Worm (Caenorhabditis elegans) whole organism, mixed stage, embryonic: ENCODE measurements around the gene F25H9.6.
A peak's percentile ranks its signal among the peaks of the same experiment; 100 is the strongest.

Experiments
- M03D4.4 ChIP-seq: sonication (generic microtip); optimal IDR thresholded peaks from 2 replicates; lab custom pipeline; 2017; ENCODE audit warnings: mild to moderate bottlenecking, missing genetic modification characterization, missing compliant biosample characterization
- bed-3 ChIP-seq: fragments of 200-800 bp; sonication (Bioruptor generic); optimal IDR thresholded peaks from 3 replicates; lab custom pipeline; 2018; ENCODE audit warnings: mild to moderate bottlenecking, missing genetic modification characterization, moderate library complexity, missing compliant biosample characterization
- blmp-1 ChIP-seq: fragments of 150-350 bp; optimal IDR thresholded peaks from 2 replicates; lab custom pipeline; 2014; ENCODE audit warnings: missing biosample characterization, missing genetic modification characterization
- ceh-39 ChIP-seq: fragments of 150-350 bp; optimal IDR thresholded peaks from 2 replicates; lab custom pipeline; 2014; ENCODE audit warnings: missing biosample characterization, missing genetic modification characterization
- ceh-43 ChIP-seq: fragments of 200-800 bp; sonication (Bioruptor generic); optimal IDR thresholded peaks from 2 replicates; lab custom pipeline; 2018; ENCODE audit warnings: mild to moderate bottlenecking, missing genetic modification characterization, moderate library complexity, missing compliant biosample characterization
- ceh-83 ChIP-seq: fragments of 200-800 bp; sonication (Bioruptor generic); optimal IDR thresholded peaks from 2 replicates; lab custom pipeline; 2018; ENCODE audit warnings: mild to moderate bottlenecking, missing genetic modification characterization, missing compliant biosample characterization
- ces-1 ChIP-seq: fragments of 150-350 bp; optimal IDR thresholded peaks from 2 replicates; lab custom pipeline; 2014; ENCODE audit warnings: missing biosample characterization, missing genetic modification reagents, missing genetic modification characterization
- cnd-1 ChIP-seq: fragments of 200-800 bp; sonication (Bioruptor generic); optimal IDR thresholded peaks from 2 replicates; lab custom pipeline; 2018; ENCODE audit warnings: mild to moderate bottlenecking, missing genetic modification characterization, missing compliant biosample characterization
- drap-1 ChIP-seq: fragments of 200-800 bp; sonication (Bioruptor generic); optimal IDR thresholded peaks from 3 replicates; lab custom pipeline; 2018; ENCODE audit warnings: mild to moderate bottlenecking, missing genetic modification characterization, missing compliant biosample characterization
- elt-1 ChIP-seq: sonication (generic microtip); optimal IDR thresholded peaks from 2 replicates; lab custom pipeline; 2017; ENCODE audit warnings: missing genetic modification characterization, mild to moderate bottlenecking, missing compliant biosample characterization, antibody characterized with exemption, moderate library complexity, borderline replicate concordance; ENCODE audit not compliant: insufficient read depth
- elt-3 ChIP-seq: fragments of 150-350 bp; optimal IDR thresholded peaks from 2 replicates; lab custom pipeline; 2014; ENCODE audit warnings: missing biosample characterization, missing genetic modification characterization
- flh-1 ChIP-seq: fragments of 200-800 bp; sonication (Bioruptor generic); optimal IDR thresholded peaks from 2 replicates; lab custom pipeline; 2018; ENCODE audit warnings: mild to moderate bottlenecking, missing genetic modification characterization, moderate library complexity, missing compliant biosample characterization
- ham-2 ChIP-seq: fragments of 200-800 bp; sonication (Bioruptor generic); optimal IDR thresholded peaks from 2 replicates; lab custom pipeline; 2018; ENCODE audit warnings: mild to moderate bottlenecking, missing genetic modification characterization, missing compliant biosample characterization
- hlh-1 ChIP-seq: fragments of 150-350 bp; optimal IDR thresholded peaks from 2 replicates; lab custom pipeline; 2014; ENCODE audit warnings: missing biosample characterization, missing genetic modification reagents, missing genetic modification characterization
- lin-13 ChIP-seq: fragments of 150-350 bp; optimal IDR thresholded peaks from 2 replicates; lab custom pipeline; 2014; ENCODE audit warnings: missing biosample characterization, missing genetic modification characterization
- lsy-2 ChIP-seq: fragments of 150-350 bp; optimal IDR thresholded peaks from 2 replicates; lab custom pipeline; 2014; ENCODE audit warnings: missing biosample characterization, missing genetic modification characterization
- mab-5 ChIP-seq: fragments of 150-350 bp; optimal IDR thresholded peaks from 2 replicates; lab custom pipeline; 2014; ENCODE audit warnings: missing biosample characterization, missing genetic modification characterization
- mep-1 ChIP-seq: fragments of 150-350 bp; optimal IDR thresholded peaks from 2 replicates; lab custom pipeline; 2017; ENCODE audit warnings: missing biosample characterization, missing genetic modification reagents, missing genetic modification characterization, inconsistent platforms
- mls-2 ChIP-seq: sonication (generic microtip); optimal IDR thresholded peaks from 2 replicates; lab custom pipeline; 2016; ENCODE audit warnings: mild to moderate bottlenecking, missing genetic modification characterization, moderate library complexity, missing compliant biosample characterization
- nhr-12 ChIP-seq: fragments of 150-350 bp; optimal IDR thresholded peaks from 2 replicates; lab custom pipeline; 2014; ENCODE audit warnings: missing biosample characterization, missing genetic modification characterization
- nhr-2 ChIP-seq: fragments of 150-350 bp; optimal IDR thresholded peaks from 2 replicates; lab custom pipeline; 2014; ENCODE audit warnings: missing biosample characterization, missing genetic modification characterization
- nhr-237 ChIP-seq: fragments of 150-350 bp; optimal IDR thresholded peaks from 2 replicates; lab custom pipeline; 2014; ENCODE audit warnings: missing biosample characterization, missing genetic modification characterization
- nhr-28 ChIP-seq: fragments of 150-350 bp; optimal IDR thresholded peaks from 2 replicates; lab custom pipeline; 2014; ENCODE audit warnings: missing biosample characterization, missing genetic modification characterization
- nhr-76 ChIP-seq: sonication (generic microtip); optimal IDR thresholded peaks from 2 replicates; lab custom pipeline; 2017; ENCODE audit warnings: missing biosample characterization, missing genetic modification characterization
- pha-4 ChIP-seq: fragments of 150-350 bp; optimal IDR thresholded peaks from 2 replicates; lab custom pipeline; 2018; ENCODE audit warnings: missing biosample characterization, missing genetic modification reagents, missing genetic modification characterization
- sem-2 ChIP-seq: fragments of 200-800 bp; sonication (Bioruptor generic); optimal IDR thresholded peaks from 2 replicates; lab custom pipeline; 2018; ENCODE audit warnings: mild to moderate bottlenecking, missing genetic modification characterization, missing compliant biosample characterization
- snpc-4 ChIP-seq: fragments of 150-350 bp; optimal IDR thresholded peaks from 2 replicates; lab custom pipeline; 2014; ENCODE audit warnings: missing biosample characterization, missing genetic modification characterization
- sptf-1 ChIP-seq: sonication (generic microtip); optimal IDR thresholded peaks from 2 replicates; lab custom pipeline; 2017; ENCODE audit warnings: mild to moderate bottlenecking, missing genetic modification characterization, moderate library complexity, missing compliant biosample characterization
- tbx-8 ChIP-seq: fragments of 200-800 bp; sonication (Bioruptor generic); optimal IDR thresholded peaks from 2 replicates; lab custom pipeline; 2018; ENCODE audit warnings: mild to moderate bottlenecking, missing genetic modification characterization, moderate library complexity, missing compliant biosample characterization
- unc-62 ChIP-seq: fragments of 150-350 bp; optimal IDR thresholded peaks from 2 replicates; lab custom pipeline; 2014; ENCODE audit warnings: missing biosample characterization, missing genetic modification reagents, missing genetic modification characterization
- zip-8 ChIP-seq: fragments of 150-350 bp; optimal IDR thresholded peaks from 2 replicates; lab custom pipeline; 2014; ENCODE audit warnings: missing biosample characterization, missing genetic modification characterization
- ztf-11 ChIP-seq: fragments of 150-350 bp; optimal IDR thresholded peaks from 2 replicates; lab custom pipeline; 2014; ENCODE audit warnings: missing biosample characterization, missing genetic modification characterization

F25H9.6 gene

DNA sequence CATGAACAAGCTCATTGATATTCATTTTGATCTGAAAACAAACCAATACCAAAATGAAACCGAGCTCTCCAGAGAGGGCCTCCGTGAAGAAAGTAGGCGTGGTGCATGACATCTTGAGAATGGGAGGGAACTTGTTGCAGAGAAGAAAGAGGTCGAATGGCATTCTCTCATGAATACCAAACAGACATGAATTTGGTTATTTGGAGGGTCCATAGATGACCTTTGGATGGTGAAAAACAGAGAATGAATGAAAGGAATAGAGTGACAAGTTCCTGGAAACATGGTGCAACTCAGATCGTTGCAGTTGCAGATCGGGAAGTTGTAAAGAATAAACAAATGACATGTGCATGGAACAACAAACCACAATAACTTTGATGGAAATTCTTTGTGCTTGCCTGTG lies 8.2 kb upstream of the F25H9.6 start, which contains the start of gene T10G3.8:
Gene T10G3.8 (minus strand): TSS at position 101 of the 400 bp plus-strand sequence.
- TF ChIP-seq blmp-1 (tag; lab: Kevin White, UChicago) (no peak), nhr-2 (tag; lab: Kevin White, UChicago) (no peak), tbx-8 (GFP tag; lab: Kevin White, UChicago) (no peak)

DNA sequence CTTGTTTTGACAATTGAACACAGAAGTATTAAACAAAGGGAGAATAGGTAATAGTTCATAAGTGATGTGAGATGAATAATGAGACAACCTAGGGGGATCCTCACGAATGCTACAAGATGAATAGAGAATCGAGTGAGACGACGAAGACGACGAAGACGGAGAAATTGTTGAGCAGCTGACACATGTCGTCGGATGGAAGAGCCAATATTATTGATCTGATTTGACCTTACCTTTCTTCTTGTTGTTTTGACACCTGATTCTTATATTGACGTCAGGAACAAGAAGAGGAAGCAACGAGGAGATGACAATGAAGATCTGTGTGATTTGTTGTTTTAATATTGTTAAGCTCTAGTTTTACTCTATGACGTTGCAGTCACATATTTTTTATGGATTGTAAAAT lies 5.3 kb upstream of the F25H9.6 start, which contains the start of gene T10G3.1:
Gene T10G3.1 (minus strand): TSS at position 213 of the 400 bp plus-strand sequence.
- TF ChIP-seq nhr-2 (tag; lab: Kevin White, UChicago) (no peak), hlh-1 (tag; lab: Kevin White, UChicago) (peak; percentile 97), snpc-4 (no peak), cnd-1 (no peak), unc-62 (GFP tag; lab: Kevin White, UChicago) (peak; percentile 79)

DNA sequence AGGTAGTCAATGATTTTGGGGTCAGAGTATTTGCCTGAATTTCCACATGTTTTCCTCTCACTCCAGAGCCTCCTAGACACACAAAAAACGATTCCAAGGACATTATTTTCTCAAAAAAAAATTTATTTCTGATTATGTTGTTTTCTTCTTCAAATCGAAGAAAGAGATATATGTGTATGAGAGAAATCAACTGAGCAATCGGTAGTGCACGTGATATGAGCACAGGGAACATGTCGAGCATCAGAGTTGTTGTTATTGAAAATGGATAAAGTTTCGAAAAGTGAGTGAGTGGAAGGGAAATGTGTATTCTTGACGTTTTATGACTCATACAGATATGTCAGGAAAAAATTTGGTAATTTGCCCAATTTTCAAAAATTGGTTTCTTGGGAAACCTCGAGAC lies 3.9 kb upstream of the F25H9.6 start:
- TF ChIP-seq nhr-28 (tag; lab: Kevin White, UChicago) (no peak), ztf-11 (no peak), elt-3 (no peak), flh-1 (no peak)
- TF ChIP-seq, all 35 proteins: peak for 0

DNA sequence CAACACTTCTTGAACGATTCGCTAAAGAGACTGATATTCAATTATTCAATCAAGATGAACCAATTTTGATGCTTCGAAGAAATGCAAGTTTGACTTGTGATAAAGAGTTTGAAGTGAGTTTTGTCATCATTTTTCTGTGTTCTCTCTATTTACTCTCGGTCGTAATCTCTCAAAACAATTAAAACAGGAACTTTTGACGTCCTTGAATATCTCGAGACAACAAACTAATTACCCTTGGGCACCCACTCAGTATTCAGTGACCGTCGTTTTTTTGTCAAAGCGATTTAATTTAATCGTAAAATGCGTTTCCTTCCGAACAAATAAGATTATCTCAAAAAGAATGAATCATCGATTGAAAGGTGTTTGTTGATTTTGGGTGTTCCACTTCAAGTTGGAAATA lies 4.0 kb downstream of the F25H9.6 start:
- TF ChIP-seq mls-2 (tag; lab: Kevin White, UChicago) (no peak), ces-1 (GFP tag; lab: Kevin White, UChicago) (peak; percentile 16)

DNA sequence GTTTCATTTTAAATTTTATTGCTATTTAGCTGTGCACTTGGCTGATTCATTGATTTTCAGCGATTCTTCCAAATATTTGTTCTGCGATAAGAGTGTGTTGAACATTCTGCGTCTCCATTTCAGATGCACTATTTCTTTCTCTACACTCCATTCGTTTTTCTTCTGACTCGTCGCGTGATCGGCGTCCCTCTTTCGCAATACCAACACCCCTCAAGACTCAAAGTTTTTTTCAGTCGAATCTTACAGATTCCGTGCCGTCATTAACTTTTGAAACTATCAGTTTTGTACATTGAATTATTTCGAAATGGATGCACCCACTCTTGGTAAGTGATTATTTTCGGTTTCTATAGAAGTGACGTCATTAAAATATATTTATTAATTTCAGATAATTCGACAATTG lies 5.2 kb downstream of the F25H9.6 start, which contains the start of gene frm-10:
Gene frm-10 (plus strand): TSS at position 234 of the 400 bp plus-strand sequence.
- TF ChIP-seq nhr-28 (tag; lab: Kevin White, UChicago) (no peak), mab-5 (tag; lab: Kevin White, UChicago) (no peak), mep-1 (tag; lab: Kevin White, UChicago) (peak; percentile 4), nhr-237 (tag; lab: Kevin White, UChicago) (peak; percentile 49), ces-1 (GFP tag; lab: Kevin White, UChicago) (no peak), hlh-1 (tag; lab: Kevin White, UChicago) (no peak), M03D4.4 (tag; lab: Kevin White, UChicago) (no peak), elt-3 (peak; percentile 56), drap-1 (no peak), ceh-83 (GFP tag; lab: Kevin White, UChicago) (no peak), nhr-12 (tag; lab: Kevin White, UChicago) (no peak)

DNA sequence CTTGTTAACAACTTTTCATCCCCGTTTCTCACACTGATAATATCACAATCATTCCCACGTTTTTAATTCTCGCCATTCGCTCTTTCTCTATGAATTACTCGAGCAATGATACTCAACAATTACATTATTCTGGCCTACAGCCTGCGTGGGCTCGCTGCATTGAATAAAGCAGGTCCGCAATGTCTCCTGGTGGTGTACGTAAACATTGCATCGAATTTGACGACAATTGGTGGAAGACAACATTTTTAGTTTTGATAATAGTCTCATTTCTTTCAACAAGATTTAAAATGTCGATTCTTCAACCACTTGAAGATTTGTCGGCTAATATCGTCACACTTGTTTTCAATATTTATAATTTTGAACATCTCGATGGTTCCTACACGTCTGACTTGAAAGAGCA lies 8.8 kb downstream of the F25H9.6 start, which contains the start of gene bath-39:
Gene bath-39 (plus strand): TSS at position 137 of the 400 bp plus-strand sequence.
- peak; percentile 84 for TF ChIP-seq ces-1 (GFP tag; lab: Kevin White, UChicago)
- TF ChIP-seq hlh-1 (tag; lab: Kevin White, UChicago) = no peak
- no peak for TF ChIP-seq ceh-43
- no peak for TF ChIP-seq bed-3 (GFP tag; lab: Kevin White, UChicago)
- peak; percentile 45 for TF ChIP-seq mep-1 (tag; lab: Kevin White, UChicago)
- TF ChIP-seq lin-13 (tag; lab: Kevin White, UChicago) = no peak
- no peak for TF ChIP-seq ceh-39
- peak; percentile 22 for TF ChIP-seq lsy-2 (tag; lab: Kevin White, UChicago)

DNA sequence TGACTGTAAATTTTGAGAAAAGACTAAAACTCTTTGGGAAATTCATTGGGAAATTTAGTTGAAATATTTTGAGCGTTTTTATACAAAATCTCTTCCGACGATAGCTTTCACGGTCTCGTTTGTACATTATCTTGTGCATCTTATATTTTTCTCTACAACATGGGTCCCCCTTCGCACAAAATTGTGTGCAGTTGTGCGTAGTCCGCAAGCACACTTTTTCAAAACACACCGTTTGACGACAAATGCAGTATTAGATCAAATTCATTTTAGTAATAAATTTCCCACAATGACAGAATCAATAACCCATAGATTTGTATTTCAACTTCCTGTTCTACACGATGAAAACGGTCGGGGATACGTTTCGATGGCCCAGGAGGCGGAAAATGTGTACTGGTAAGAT lies 10.3 kb downstream of the F25H9.6 start, which contains the start of gene F25H9.2:
Gene F25H9.2 (plus strand): TSS at position 226 of the 400 bp plus-strand sequence.
- TF ChIP-seq snpc-4 (no peak), sptf-1 (tag; lab: Kevin White, UChicago) (no peak), blmp-1 (tag; lab: Kevin White, UChicago) (no peak), nhr-2 (tag; lab: Kevin White, UChicago) (no peak), bed-3 (GFP tag; lab: Kevin White, UChicago) (no peak), mep-1 (tag; lab: Kevin White, UChicago) (peak; percentile 48), pha-4 (tag; lab: Kevin White, UChicago) (peak; percentile 11), lsy-2 (tag; lab: Kevin White, UChicago) (no peak), ztf-11 (no peak), nhr-237 (tag; lab: Kevin White, UChicago) (no peak), drap-1 (no peak), zip-8 (no peak), sem-2 (GFP tag; lab: Kevin White, UChicago) (no peak), elt-1 (tag; lab: Kevin White, UChicago) (no peak), M03D4.4 (tag; lab: Kevin White, UChicago) (no peak), nhr-76 (tag; lab: Kevin White, UChicago) (no peak), unc-62 (GFP tag; lab: Kevin White, UChicago) (no peak), mls-2 (tag; lab: Kevin White, UChicago) (no peak), ham-2 (GFP tag; lab: Kevin White, UChicago) (no peak), ceh-39 (no peak), flh-1 (no peak), ces-1 (GFP tag; lab: Kevin White, UChicago) (peak; percentile 29), nhr-12 (tag; lab: Kevin White, UChicago) (no peak)
- TF ChIP-seq, all 35 proteins: peak for 3
